Worm (Caenorhabditis elegans) whole organism, mixed stage, embryonic: ENCODE data around the gene srbc-55.

Experiments used
- ces-1 ChIP-seq: fragments of 150-350 bp; optimal IDR thresholded peaks from 2 replicates; lab custom pipeline; 2014; ENCODE audit warnings: missing biosample characterization, missing genetic modification reagents, missing genetic modification characterization
- elt-3 ChIP-seq: fragments of 150-350 bp; optimal IDR thresholded peaks from 2 replicates; lab custom pipeline; 2014; ENCODE audit warnings: missing biosample characterization, missing genetic modification characterization
- hlh-1 ChIP-seq: fragments of 150-350 bp; optimal IDR thresholded peaks from 2 replicates; lab custom pipeline; 2014; ENCODE audit warnings: missing biosample characterization, missing genetic modification reagents, missing genetic modification characterization
- lin-13 ChIP-seq: fragments of 150-350 bp; optimal IDR thresholded peaks from 2 replicates; lab custom pipeline; 2014; ENCODE audit warnings: missing biosample characterization, missing genetic modification characterization
- lsy-2 ChIP-seq: fragments of 150-350 bp; optimal IDR thresholded peaks from 2 replicates; lab custom pipeline; 2014; ENCODE audit warnings: missing biosample characterization, missing genetic modification characterization
- nhr-12 ChIP-seq: fragments of 150-350 bp; optimal IDR thresholded peaks from 2 replicates; lab custom pipeline; 2014; ENCODE audit warnings: missing biosample characterization, missing genetic modification characterization
- nhr-237 ChIP-seq: fragments of 150-350 bp; optimal IDR thresholded peaks from 2 replicates; lab custom pipeline; 2014; ENCODE audit warnings: missing biosample characterization, missing genetic modification characterization
- pha-4 ChIP-seq: fragments of 150-350 bp; optimal IDR thresholded peaks from 2 replicates; lab custom pipeline; 2018; ENCODE audit warnings: missing biosample characterization, missing genetic modification reagents, missing genetic modification characterization
- sem-2 ChIP-seq: fragments of 200-800 bp; sonication (Bioruptor generic); optimal IDR thresholded peaks from 2 replicates; lab custom pipeline; 2018; ENCODE audit warnings: mild to moderate bottlenecking, missing genetic modification characterization, missing compliant biosample characterization
- snpc-4 ChIP-seq: fragments of 150-350 bp; optimal IDR thresholded peaks from 2 replicates; lab custom pipeline; 2014; ENCODE audit warnings: missing biosample characterization, missing genetic modification characterization
- unc-62 ChIP-seq: fragments of 150-350 bp; optimal IDR thresholded peaks from 2 replicates; lab custom pipeline; 2014; ENCODE audit warnings: missing biosample characterization, missing genetic modification reagents, missing genetic modification characterization
- zip-8 ChIP-seq: fragments of 150-350 bp; optimal IDR thresholded peaks from 2 replicates; lab custom pipeline; 2014; ENCODE audit warnings: missing biosample characterization, missing genetic modification characterization

DNA sequence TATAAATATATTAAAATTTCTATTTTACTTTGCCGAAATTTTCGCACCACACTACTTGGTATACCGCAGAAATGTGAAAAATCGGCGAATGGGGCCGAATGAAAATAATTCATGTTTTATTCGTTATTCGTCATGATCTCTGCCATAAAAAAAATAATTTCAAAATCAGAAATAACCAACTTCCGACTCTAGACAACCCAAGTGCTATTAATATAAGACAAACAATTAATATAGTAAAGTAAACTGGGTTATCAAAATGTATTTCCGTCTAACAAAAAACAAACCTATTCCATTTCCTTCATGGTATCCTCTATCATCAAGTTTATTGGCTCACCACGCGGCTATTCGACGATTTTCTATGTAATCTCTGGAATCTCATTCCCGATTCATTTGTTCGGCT is 36.0 kb upstream of the srbc-55 start, which contains the start of gene srh-293:
- TF ChIP-seq sem-2 (GFP tag; lab: Kevin White, UChicago) (no peak), unc-62 (GFP tag; lab: Kevin White, UChicago) (no peak), nhr-12 (tag; lab: Kevin White, UChicago) (no peak), lsy-2 (tag; lab: Kevin White, UChicago) (no peak), hlh-1 (tag; lab: Kevin White, UChicago) (no peak), ces-1 (GFP tag; lab: Kevin White, UChicago) (no peak), zip-8 (tag; lab: Kevin White, UChicago) (no peak), snpc-4 (no peak), elt-3 (no peak), nhr-237 (tag; lab: Kevin White, UChicago) (no peak), lin-13 (tag; lab: Kevin White, UChicago) (no peak), pha-4 (tag; lab: Kevin White, UChicago) (no peak)
